Worm (Caenorhabditis elegans) whole organism, midembryonic: Measurements from ENCODE around the gene plp-1.

Experiments used
- T22C8.4 ChIP-seq: fragments of 200-800 bp; sonication (Bioruptor generic); IDR thresholded peaks from 2 replicates; pipeline ENCODE4 v1.3.6; 2022; ENCODE audit warnings: missing genetic modification characterization, missing compliant biosample characterization
- cog-1 ChIP-seq: sonication (generic microtip); optimal IDR thresholded peaks from 2 replicates; lab custom pipeline; 2016; ENCODE audit warnings: missing genetic modification characterization, missing compliant biosample characterization
- flt-1 ChIP-seq: fragments of 200-800 bp; sonication (Bioruptor generic); IDR thresholded peaks from 2 replicates; pipeline ENCODE4 v1.3.6; 2022; ENCODE audit warnings: missing genetic modification characterization, missing compliant biosample characterization
- klf-2 ChIP-seq: fragments of 200-800 bp; sonication (Bioruptor generic); conservative IDR thresholded peaks from 2 replicates; pipeline ENCODE4 v1.3.6; 2022; ENCODE audit warnings: missing genetic modification reagents, missing genetic modification characterization, missing compliant biosample characterization
- med-1 ChIP-seq: sonication (generic microtip); optimal IDR thresholded peaks from 2 replicates; lab custom pipeline; 2017; ENCODE audit warnings: missing genetic modification characterization, mild to moderate bottlenecking, missing compliant biosample characterization, antibody characterized with exemption, missing genetic modification reagents; ENCODE audit not compliant: insufficient read depth
- ref-1 ChIP-seq: fragments of 200-800 bp; sonication (Bioruptor generic); conservative IDR thresholded peaks from 2 replicates; pipeline ENCODE4 v1.3.6; 2022; ENCODE audit warnings: missing genetic modification reagents, missing genetic modification characterization, missing compliant biosample characterization
- tab-1 ChIP-seq: fragments of 200-800 bp; sonication (Bioruptor generic); IDR thresholded peaks from 2 replicates; pipeline ENCODE4 v1.3.6; 2022; ENCODE audit warnings: missing genetic modification characterization, missing compliant biosample characterization
- ztf-23 ChIP-seq: fragments of 200-800 bp; sonication (Bioruptor generic); IDR thresholded peaks from 2 replicates; pipeline ENCODE4 v1.3.6; 2022; ENCODE audit warnings: missing genetic modification reagents, missing genetic modification characterization, missing compliant biosample characterization
- ztf-29 ChIP-seq: fragments of 200-800 bp; sonication (Bioruptor generic); IDR thresholded peaks from 2 replicates; pipeline ENCODE4 v1.3.6; 2022; ENCODE audit warnings: missing genetic modification reagents, missing genetic modification characterization, missing compliant biosample characterization

The plp-1 gene

ce11 chrIV:7674874-7675273, 41.7 kb downstream of the plp-1 start, which contains the start of gene itr-1:
Gene itr-1 (plus strand): TSS chrIV:7675174.
- TF ChIP-seq cog-1 (tag; lab: Kevin White, UChicago) (no peak), ztf-29 (no peak), tab-1 (no peak), ztf-23 (GFP tag; lab: Robert Waterston, UW) (no peak), T22C8.4 (GFP tag; lab: Robert Waterston, UW) (no peak), klf-2 (no peak), flt-1 (no peak), med-1 (GFP tag; lab: Kevin White, UChicago) (no peak), ref-1 (GFP tag; lab: Robert Waterston, UW) (no peak)

ce11 chrIV:7679120-7679519, 46.0 kb downstream of the plp-1 start:
- TF ChIP-seq flt-1 (no peak), cog-1 (tag; lab: Kevin White, UChicago) (no peak), tab-1 (no peak), med-1 (GFP tag; lab: Kevin White, UChicago) (no peak), ztf-23 (GFP tag; lab: Robert Waterston, UW) (no peak), ztf-29 (no peak), ref-1 (GFP tag; lab: Robert Waterston, UW) (no peak), klf-2 (no peak), T22C8.4 (GFP tag; lab: Robert Waterston, UW) (no peak)
